Fruit fly (Drosophila melanogaster) whole organism, adult: Measurements from ENCODE around the gene PGRP-SB1.

Experiments
- CG11617 ChIP-seq: fragments of 200-800 bp; sonication (Bioruptor generic); optimal IDR thresholded peaks from 2 replicates; lab custom pipeline; 2017; ENCODE audit warnings: mild to moderate bottlenecking, missing biosample characterization, missing genetic modification reagents, missing genetic modification characterization
- CG5204 ChIP-seq: fragments of 200-800 bp; sonication (Bioruptor generic); optimal IDR thresholded peaks from 2 replicates; lab custom pipeline; 2016; ENCODE audit warnings: missing biosample characterization, missing genetic modification characterization
- CG7045 ChIP-seq: fragments of 200-800 bp; sonication (Bioruptor generic); optimal IDR thresholded peaks from 2 replicates; lab custom pipeline; 2017; ENCODE audit warnings: missing biosample characterization, mild to moderate bottlenecking, missing genetic modification characterization
- Clk ChIP-seq: fragments of 200-800 bp; sonication (Bioruptor generic); optimal IDR thresholded peaks from 2 replicates; lab custom pipeline; 2017; ENCODE audit warnings: missing biosample characterization, missing genetic modification characterization
- Crg-1 ChIP-seq: fragments of 200-800 bp; sonication (Bioruptor generic); optimal IDR thresholded peaks from 2 replicates; lab custom pipeline; 2016; ENCODE audit warnings: missing biosample characterization, missing genetic modification characterization
- Hr96 ChIP-seq: fragments of 200-800 bp; sonication (Bioruptor generic); optimal IDR thresholded peaks from 2 replicates; lab custom pipeline; 2016; ENCODE audit warnings: missing biosample characterization, missing genetic modification characterization
- bab1 ChIP-seq: fragments of 200-800 bp; sonication (Bioruptor generic); optimal IDR thresholded peaks from 3 replicates; lab custom pipeline; 2019; ENCODE audit warnings: missing biosample characterization, mild to moderate bottlenecking, missing genetic modification characterization, moderate library complexity
- cic ChIP-seq: fragments of 200-800 bp; sonication (Bioruptor generic); optimal IDR thresholded peaks from 2 replicates; lab custom pipeline; 2017; ENCODE audit warnings: missing biosample characterization, mild to moderate bottlenecking, missing genetic modification characterization, moderate library complexity
- cnc ChIP-seq, 2 experiments: fragments of >200 bp; optimal IDR thresholded peaks; 2 replicates each; lab custom pipeline; 2017
- kay ChIP-seq: fragments of 200-800 bp; sonication (Bioruptor generic); peaks from one replicate; lab custom pipeline; 2016; ENCODE audit warnings: missing biosample characterization, missing genetic modification characterization, borderline replicate concordance
- pad ChIP-seq: fragments of 200-800 bp; sonication (Bioruptor generic); optimal IDR thresholded peaks from 3 replicates; lab custom pipeline; 2017; ENCODE audit warnings: missing biosample characterization, missing genetic modification characterization, mild to moderate bottlenecking, moderate library complexity, missing genetic modification reagents
- tj ChIP-seq: fragments of 200-800 bp; sonication (Bioruptor generic); optimal IDR thresholded peaks from 3 replicates; lab custom pipeline; 2017; ENCODE audit warnings: missing biosample characterization, mild to moderate bottlenecking, missing genetic modification characterization, moderate library complexity
- toe ChIP-seq: fragments of 200-800 bp; sonication (Bioruptor generic); optimal IDR thresholded peaks from 2 replicates; lab custom pipeline; 2016; ENCODE audit warnings: missing biosample characterization, missing genetic modification characterization

dm6 chr3L:16693844-16694243 lies 33.9 kb downstream of the PGRP-SB1 start:
- no peak for TF ChIP-seq bab1 (GFP tag; lab: Kevin White, UChicago)
- no peak for TF ChIP-seq toe (GFP tag; lab: Kevin White, UChicago)
- TF ChIP-seq CG11617 (GFP tag; lab: Kevin White, UChicago), result no peak
- TF ChIP-seq Clk, result no peak
- no peak for TF ChIP-seq Hr96 (GFP tag; lab: Kevin White, UChicago)
- no peak for TF ChIP-seq kay
- no peak for TF ChIP-seq CG7045
- peak; percentile 83 for TF ChIP-seq cic
- TF ChIP-seq cnc (optimal IDR thresholded peaks at IDR 0.05; lab: Kevin White, UChicago), result no peak
- TF ChIP-seq pad (GFP tag; lab: Kevin White, UChicago), result peak; percentile 95
- no peak for TF ChIP-seq tj (GFP tag; lab: Kevin White, UChicago)
- TF ChIP-seq Crg-1 (GFP tag; lab: Kevin White, UChicago), result no peak
- no peak for TF ChIP-seq CG5204 (GFP tag; lab: Kevin White, UChicago)
